Worm (Caenorhabditis elegans) whole organism, dauer: ENCODE results near the gene C06A8.6.

Experiments used
- unc-62 ChIP-seq: sonication (generic microtip); optimal IDR thresholded peaks from 2 replicates; lab custom pipeline; 2017; ENCODE audit warnings: missing biosample characterization, missing genetic modification reagents, missing genetic modification characterization

Gene C06A8.6

ce11 chrII:7808950-7809349 lies 36.7 kb downstream of the C06A8.6 start:
- no peak for TF ChIP-seq unc-62

ce11 chrII:7809358-7809914 lies 37.1 kb downstream of the C06A8.6 start:
- no peak for TF ChIP-seq unc-62

- no peak for TF ChIP-seq unc-62
Observed at ce11 chrII:7810162-7810868, 38.0 kb downstream of the C06A8.6 start.

- TF ChIP-seq unc-62: no peak
Observed at ce11 chrII:7810869-7811543, 38.7 kb downstream of the C06A8.6 start, which contains the start of gene cki-1. Gene cki-1 (plus strand): TSS chrII:7811240.

ce11 chrII:7812332-7812731 lies 40.0 kb downstream of the C06A8.6 start:
- TF ChIP-seq unc-62: no peak

ce11 chrII:7813237-7813636 lies 40.9 kb downstream of the C06A8.6 start:
- no peak for TF ChIP-seq unc-62

- TF ChIP-seq unc-62: no peak
Observed at ce11 chrII:7813645-7814044, 41.3 kb downstream of the C06A8.6 start.

- no peak for TF ChIP-seq unc-62
Observed at ce11 chrII:7814215-7814614, 41.9 kb downstream of the C06A8.6 start.

ce11 chrII:7814915-7815314 lies 42.6 kb downstream of the C06A8.6 start:
- TF ChIP-seq unc-62: no peak

ce11 chrII:7815406-7815805 lies 43.1 kb downstream of the C06A8.6 start:
- no peak for TF ChIP-seq unc-62

- no peak for TF ChIP-seq unc-62
Observed at ce11 chrII:7816163-7816776, 44.0 kb downstream of the C06A8.6 start, which contains the start of gene cki-2. Gene cki-2 (plus strand): TSS chrII:7816499.

ce11 chrII:7817580-7817979 lies 45.3 kb downstream of the C06A8.6 start:
- no peak for TF ChIP-seq unc-62

ce11 chrII:7819359-7819758 lies 47.1 kb downstream of the C06A8.6 start:
- no peak for TF ChIP-seq unc-62

- no peak for TF ChIP-seq unc-62
Observed at ce11 chrII:7822454-7822853, 50.2 kb downstream of the C06A8.6 start, which contains the start of gene irld-47. Gene irld-47 (minus strand): TSS chrII:7822554.
